Fruit fly (Drosophila melanogaster): ENCODE results near the gene CG17568.

CG17568 gene

dm6 chr2L:19164933-19165813 lies 16.3 kb downstream of the CG17568 start (continued):
- TF ChIP-seq CG8478 (optimal IDR thresholded peaks at IDR 0.05) (no peak), CG13894 (tag; optimal IDR thresholded peaks at IDR 0.05) (peak; percentile 93), tio (GFP tag; optimal IDR thresholded peaks at IDR 0.05) (peak; percentile 94), phol (tag; optimal IDR thresholded peaks at IDR 0.05) (peak; percentile 97), CG11695 (GFP tag; IDR thresholded peaks at IDR 0.05) (peak; percentile 98), Chrac-16 (GFP tag; optimal IDR thresholded peaks at IDR 0.05) (peak; percentile 95), nmo (GFP tag; optimal IDR thresholded peaks at IDR 0.05) (peak; percentile 97), p53 (GFP tag; optimal IDR thresholded peaks at IDR 0.05) (peak; percentile 84), Camta (GFP tag; optimal IDR thresholded peaks at IDR 0.05) (peak; percentile 98), CG9817 (tag; optimal IDR thresholded peaks at IDR 0.05) (peak; percentile 90), CG10979 (tag; optimal IDR thresholded peaks at IDR 0.05) (peak; percentile 98), Aef1 (GFP tag; IDR thresholded peaks at IDR 0.05) (peak; percentile 96), nom (GFP tag; optimal IDR thresholded peaks at IDR 0.05) (peak; percentile 79), Elba2 (GFP tag; optimal IDR thresholded peaks at IDR 0.05) (peak; percentile 54), CG3847 (GFP tag; IDR thresholded peaks at IDR 0.05) (peak; percentile 94), zen2 (GFP tag; IDR thresholded peaks at IDR 0.05; ENCODE audit: partially characterized antibody) (no peak), D19A (tag; optimal IDR thresholded peaks at IDR 0.05) (peak; percentile 92), ttk (GFP tag; IDR thresholded peaks at IDR 0.05) (peak; percentile 97), CkIIα-i1 (GFP tag; IDR thresholded peaks at IDR 0.05) (peak; percentile 74), Asciz (GFP tag; optimal IDR thresholded peaks at IDR 0.05) (peak; percentile 98), sc (optimal IDR thresholded peaks at IDR 0.05) (no peak), sc (GFP tag; optimal IDR thresholded peaks at IDR 0.05) (peak; percentile 91), CG6854 (GFP tag; optimal IDR thresholded peaks at IDR 0.05) (peak; percentile 94), CG33557 (GFP tag; optimal IDR thresholded peaks at IDR 0.05) (peak; percentile 90), CG7928 (GFP tag; optimal IDR thresholded peaks at IDR 0.05) (peak; percentile 73), Eip74EF (GFP tag; optimal IDR thresholded peaks at IDR 0.05) (peak in 1 of 2 experiments; percentile 97), Spps (tag; optimal IDR thresholded peaks at IDR 0.05) (peak; percentile 96), fd96Cb (tag; optimal IDR thresholded peaks at IDR 0.05) (peak; percentile 97), croc (GFP tag; conservative IDR thresholded peaks at IDR 0.05) (peak; percentile 96), CG17829 (tag; optimal IDR thresholded peaks at IDR 0.05) (peak; percentile 98), CG12391 (tag; optimal IDR thresholded peaks at IDR 0.05) (peak; percentile 97), CrebB (tag; optimal IDR thresholded peaks at IDR 0.05) (peak; percentile 94), pros (GFP tag; optimal IDR thresholded peaks at IDR 0.05) (peak; percentile 57), H15 (GFP tag; IDR thresholded peaks at IDR 0.05) (peak; percentile 97), cg (GFP tag; optimal IDR thresholded peaks at IDR 0.05) (no peak), chm (GFP tag; IDR thresholded peaks at IDR 0.05) (peak; percentile 97), CG10959 (GFP tag; IDR thresholded peaks at IDR 0.05) (peak; percentile 91), btn (GFP tag; optimal IDR thresholded peaks at IDR 0.05) (peak; percentile 93), ranshi (GFP tag; IDR thresholded peaks at IDR 0.05) (peak; percentile 97), CG42726 (GFP tag; IDR thresholded peaks at IDR 0.05; ENCODE audit: partially characterized antibody) (0 out of 2 replicates have a peak, but pooled peaks have one; percentile 15), Nf-YB (GFP tag; optimal IDR thresholded peaks at IDR 0.05) (peak; percentile 82), dati (GFP tag; IDR thresholded peaks at IDR 0.05) (peak; percentile 95), pho (GFP tag; optimal IDR thresholded peaks at IDR 0.05) (peak; percentile 94), Hr39 (optimal IDR thresholded peaks at IDR 0.05) (no peak), Deaf1 (tag; optimal IDR thresholded peaks at IDR 0.05) (peak; percentile 81), stc (GFP tag; IDR thresholded peaks at IDR 0.05) (peak; percentile 99), stwl (tag; optimal IDR thresholded peaks at IDR 0.05) (no peak), CG9609 (GFP tag; optimal IDR thresholded peaks at IDR 0.05) (peak; percentile 90), CG13296 (GFP tag; optimal IDR thresholded peaks at IDR 0.05) (peak; percentile 95)
